Worm (Caenorhabditis elegans): ENCODE measurements around the gene sos-1.

- no peak for TF ChIP-seq mab-5 (tag; optimal IDR thresholded peaks at IDR 0.05)
- TF ChIP-seq unc-62 (GFP tag; optimal IDR thresholded peaks at IDR 0.05) = no peak
- no peak for TF ChIP-seq nhr-28 (tag; optimal IDR thresholded peaks at IDR 0.05)
- no peak for TF ChIP-seq snpc-4 (tag; optimal IDR thresholded peaks at IDR 0.05)
- TF ChIP-seq lsy-2 (tag; optimal IDR thresholded peaks at IDR 0.05) = no peak
- TF ChIP-seq ham-2 (GFP tag; optimal IDR thresholded peaks at IDR 0.05) = no peak
- TF ChIP-seq unc-39 (tag; optimal IDR thresholded peaks at IDR 0.05) = no peak
- no peak for TF ChIP-seq ces-1 (GFP tag; optimal IDR thresholded peaks at IDR 0.05)
- no peak for TF ChIP-seq nhr-12 (tag; optimal IDR thresholded peaks at IDR 0.05)
- TF ChIP-seq unc-120 (tag; optimal IDR thresholded peaks at IDR 0.05; ENCODE audit: poor library complexity, severe bottlenecking) = no peak
- TF ChIP-seq ztf-11 (tag; optimal IDR thresholded peaks at IDR 0.05) = no peak
Measured at ce11 chrV:4526801-4527425, 22.2 kb downstream of the sos-1 start.
